Worm (Caenorhabditis elegans) whole organism, young adult: ENCODE data around the gene rnp-4.
A peak's percentile ranks its signal among the peaks of the same experiment; 100 is the strongest.

Experiments used
- C06A6.2 ChIP-seq: fragments of 200-800 bp; sonication (Bioruptor generic); conservative IDR thresholded peaks from 2 replicates; pipeline ENCODE4 v1.3.6; 2022; ENCODE audit warnings: missing genetic modification characterization, missing compliant biosample characterization
- D2030.7 ChIP-seq: fragments of 200-800 bp; sonication (Bioruptor generic); IDR thresholded peaks from 2 replicates; pipeline ENCODE4 v1.3.6; 2022; ENCODE audit warnings: missing genetic modification reagents, missing genetic modification characterization, missing compliant biosample characterization
- Y67H2A.10 ChIP-seq: fragments of 200-800 bp; sonication (Bioruptor generic); conservative IDR thresholded peaks from 2 replicates; pipeline ENCODE4 v1.3.6; 2022; ENCODE audit warnings: missing genetic modification reagents, missing genetic modification characterization, missing compliant biosample characterization
- Y95B8A.8 ChIP-seq: fragments of 200-800 bp; sonication (Bioruptor generic); IDR thresholded peaks from 2 replicates; pipeline ENCODE4 v1.3.6; 2022; ENCODE audit warnings: missing genetic modification reagents, missing genetic modification characterization, missing compliant biosample characterization
- ama-1 ChIP-seq, 3 experiments: fragments of 150-350 bp in 1 of 3; sonication (generic microtip) in 2 of 3; optimal IDR thresholded peaks; 2 replicates each; lab custom pipeline; 2014 to 2018; ENCODE audit warnings: missing biosample characterization in 2 of 3, missing genetic modification characterization in 2 of 3, missing genetic modification reagents in 2 of 3
- aptf-3 ChIP-seq: fragments of 200-800 bp; sonication (Bioruptor generic); IDR thresholded peaks from 2 replicates; pipeline ENCODE4 v1.3.6; 2022; ENCODE audit warnings: missing genetic modification characterization, missing compliant biosample characterization
- athp-1 ChIP-seq: sonication (generic microtip); optimal IDR thresholded peaks from 2 replicates; lab custom pipeline; 2017; ENCODE audit warnings: mild to moderate bottlenecking, missing genetic modification characterization, missing compliant biosample characterization
- attf-6 ChIP-seq: fragments of 200-800 bp; sonication (Bioruptor generic); IDR thresholded peaks from 2 replicates; pipeline ENCODE4 v1.3.6; 2022; ENCODE audit warnings: missing genetic modification reagents, missing genetic modification characterization, missing compliant biosample characterization
- bed-2 ChIP-seq: fragments of 200-800 bp; sonication (Bioruptor generic); IDR thresholded peaks from 2 replicates; pipeline ENCODE4 v1.3.6; 2022; ENCODE audit warnings: missing genetic modification reagents, missing genetic modification characterization, missing compliant biosample characterization
- cebp-2 ChIP-seq: fragments of 200-800 bp; sonication (Bioruptor generic); IDR thresholded peaks from 2 replicates; pipeline ENCODE4 v1.3.6; 2022; ENCODE audit warnings: missing genetic modification characterization, missing compliant biosample characterization
- ceh-100 ChIP-seq: fragments of 200-800 bp; sonication (Bioruptor generic); IDR thresholded peaks from 2 replicates; pipeline ENCODE4 v1.3.6; 2022; ENCODE audit warnings: missing genetic modification reagents, missing genetic modification characterization, missing compliant biosample characterization
- ceh-58 ChIP-seq: fragments of 200-800 bp; sonication (Bioruptor generic); IDR thresholded peaks from 2 replicates; pipeline ENCODE4 v1.3.6; 2022; ENCODE audit warnings: missing genetic modification characterization, missing compliant biosample characterization
- ceh-91 ChIP-seq: fragments of 200-800 bp; sonication (Bioruptor generic); IDR thresholded peaks from 2 replicates; pipeline ENCODE4 v1.3.6; 2022; ENCODE audit warnings: missing genetic modification reagents, missing genetic modification characterization, missing compliant biosample characterization
- dpl-1 ChIP-seq: fragments of 150-350 bp; optimal IDR thresholded peaks from 2 replicates; lab custom pipeline; 2014; ENCODE audit warnings: missing biosample characterization, missing genetic modification reagents, missing genetic modification characterization
- egl-18 ChIP-seq: fragments of 200-800 bp; sonication (Bioruptor generic); IDR thresholded peaks from 2 replicates; pipeline ENCODE4 v1.3.6; 2022; ENCODE audit warnings: missing genetic modification reagents, missing genetic modification characterization, missing compliant biosample characterization
- egl-44 ChIP-seq: fragments of 200-800 bp; sonication (Bioruptor generic); IDR thresholded peaks from 2 replicates; pipeline ENCODE4 v1.3.6; 2022; ENCODE audit warnings: missing genetic modification reagents, missing genetic modification characterization, missing compliant biosample characterization
- gei-17 ChIP-seq: fragments of 200-800 bp; sonication (Bioruptor generic); optimal IDR thresholded peaks from 2 replicates; lab custom pipeline; 2018; ENCODE audit warnings: mild to moderate bottlenecking, missing genetic modification characterization, missing compliant biosample characterization
- hlh-26 ChIP-seq: fragments of 200-800 bp; sonication (Bioruptor generic); conservative IDR thresholded peaks from 2 replicates; pipeline ENCODE4 v1.3.6; 2022; ENCODE audit warnings: missing genetic modification reagents, missing genetic modification characterization, missing compliant biosample characterization
- lin-26 ChIP-seq: fragments of 200-800 bp; sonication (Bioruptor generic); IDR thresholded peaks from 2 replicates; pipeline ENCODE4 v1.3.6; 2022; ENCODE audit warnings: missing genetic modification reagents, missing genetic modification characterization, missing compliant biosample characterization
- lin-40 ChIP-seq: sonication (generic microtip); optimal IDR thresholded peaks from 2 replicates; lab custom pipeline; 2016; ENCODE audit warnings: missing genetic modification characterization, mild to moderate bottlenecking, missing compliant biosample characterization, missing genotype, missing genetic modification reagents
- lin-54 ChIP-seq: fragments of 200-800 bp; sonication (Bioruptor generic); optimal IDR thresholded peaks from 2 replicates; lab custom pipeline; 2018; ENCODE audit warnings: mild to moderate bottlenecking, missing genetic modification characterization, missing compliant biosample characterization
- lsy-27 ChIP-seq: sonication (generic microtip); optimal IDR thresholded peaks from 2 replicates; lab custom pipeline; 2017; ENCODE audit warnings: missing genetic modification characterization, mild to moderate bottlenecking, missing compliant biosample characterization, antibody characterized with exemption, missing genotype, borderline replicate concordance; ENCODE audit not compliant: insufficient read depth
- madf-6 ChIP-seq: fragments of 200-800 bp; sonication (Bioruptor generic); IDR thresholded peaks from 2 replicates; pipeline ENCODE4 v1.3.6; 2022; ENCODE audit warnings: missing genetic modification reagents, missing genetic modification characterization, missing compliant biosample characterization
- madf-8 ChIP-seq: fragments of 200-800 bp; sonication (Bioruptor generic); conservative IDR thresholded peaks from 2 replicates; pipeline ENCODE4 v1.3.6; 2022; ENCODE audit warnings: missing genetic modification reagents, missing genetic modification characterization, missing compliant biosample characterization
- nfya-1 ChIP-seq: sonication (generic microtip); optimal IDR thresholded peaks from 2 replicates; lab custom pipeline; 2017; ENCODE audit warnings: antibody characterized with exemption, missing compliant biosample characterization, missing genetic modification characterization, borderline replicate concordance; ENCODE audit not compliant: insufficient read depth
- nfya-2 ChIP-seq: fragments of 200-800 bp; sonication (Bioruptor generic); IDR thresholded peaks from 2 replicates; pipeline ENCODE4 v1.3.6; 2022; ENCODE audit warnings: missing genetic modification reagents, missing genetic modification characterization, missing compliant biosample characterization
- nfyb-1 ChIP-seq: fragments of 200-800 bp; sonication (Bioruptor generic); IDR thresholded peaks from 2 replicates; pipeline ENCODE4 v1.3.6; 2022; ENCODE audit warnings: missing genetic modification reagents, missing genetic modification characterization, missing compliant biosample characterization
- nhr-120 ChIP-seq: fragments of 200-800 bp; sonication (Bioruptor generic); IDR thresholded peaks from 2 replicates; pipeline ENCODE4 v1.3.6; 2022; ENCODE audit warnings: missing genetic modification characterization, missing compliant biosample characterization
- nhr-80 ChIP-seq: sonication (generic microtip); optimal IDR thresholded peaks from 2 replicates; lab custom pipeline; 2016; ENCODE audit warnings: missing genetic modification characterization, missing compliant biosample characterization
- nhr-90 ChIP-seq: sonication (generic microtip); optimal IDR thresholded peaks from 2 replicates; lab custom pipeline; 2016; ENCODE audit warnings: missing genotype, mild to moderate bottlenecking, missing genetic modification characterization, missing compliant biosample characterization
- pbrm-1 ChIP-seq: fragments of 200-800 bp; sonication (Bioruptor generic); IDR thresholded peaks from 2 replicates; pipeline ENCODE4 v1.3.6; 2022; ENCODE audit warnings: missing genetic modification reagents, missing genetic modification characterization, missing compliant biosample characterization
- rcor-1 ChIP-seq: fragments of 200-800 bp; sonication (Bioruptor generic); IDR thresholded peaks from 2 replicates; pipeline ENCODE4 v1.3.6; 2022; ENCODE audit warnings: missing genetic modification reagents, missing genetic modification characterization, missing compliant biosample characterization
- snpc-1.1 ChIP-seq: sonication (generic microtip); optimal IDR thresholded peaks from 2 replicates; lab custom pipeline; 2017; ENCODE audit warnings: missing genetic modification characterization, mild to moderate bottlenecking, missing compliant biosample characterization, antibody characterized with exemption, moderate library complexity, missing genotype, missing genetic modification reagents; ENCODE audit not compliant: insufficient read depth
- snpc-1.3 ChIP-seq: sonication (generic microtip); optimal IDR thresholded peaks from 2 replicates; lab custom pipeline; 2017; ENCODE audit warnings: missing genetic modification characterization, mild to moderate bottlenecking, missing compliant biosample characterization, antibody characterized with exemption, moderate library complexity, missing genotype, missing genetic modification reagents; ENCODE audit not compliant: insufficient read depth
- snpc-3.4 ChIP-seq: sonication (generic microtip); optimal IDR thresholded peaks from 2 replicates; lab custom pipeline; 2017; ENCODE audit warnings: missing genetic modification characterization, mild to moderate bottlenecking, missing compliant biosample characterization, antibody characterized with exemption, moderate library complexity, missing genotype, missing genetic modification reagents
- snpc-4 ChIP-seq, 5 experiments: fragments of 150-350 bp in 1 of 5; sonication (generic microtip) in 4 of 5; optimal IDR thresholded peaks; 2 replicates each; lab custom pipeline; 2014 to 2018; ENCODE audit warnings: missing genetic modification characterization in 5 of 5, missing biosample characterization in 3 of 5, antibody characterized with exemption in 2 of 5, mild to moderate bottlenecking in 2 of 5, missing compliant biosample characterization in 2 of 5, missing genotype in 2 of 5, moderate library complexity in 2 of 5, missing genetic modification reagents in 1 of 5
- somi-1 ChIP-seq: fragments of 200-800 bp; sonication (Bioruptor generic); optimal IDR thresholded peaks from 2 replicates; lab custom pipeline; 2018; ENCODE audit warnings: mild to moderate bottlenecking, missing genetic modification characterization, missing compliant biosample characterization
- xnd-1 ChIP-seq: sonication (generic microtip); optimal IDR thresholded peaks from 2 replicates; lab custom pipeline; 2016; ENCODE audit warnings: missing genotype, missing genetic modification reagents, missing genetic modification characterization, missing compliant biosample characterization
- zfh-2 ChIP-seq: fragments of 200-800 bp; sonication (Bioruptor generic); conservative IDR thresholded peaks from 2 replicates; pipeline ENCODE4 v1.3.6; 2022; ENCODE audit warnings: missing genetic modification reagents, missing genetic modification characterization, missing compliant biosample characterization
- zim-3 ChIP-seq: sonication (generic microtip); optimal IDR thresholded peaks from 2 replicates; lab custom pipeline; 2017; ENCODE audit warnings: mild to moderate bottlenecking, missing genetic modification characterization, moderate library complexity, missing compliant biosample characterization
- ztf-25 ChIP-seq: fragments of 200-800 bp; sonication (Bioruptor generic); IDR thresholded peaks from 2 replicates; pipeline ENCODE4 v1.3.6; 2022; ENCODE audit warnings: missing genetic modification reagents, missing genetic modification characterization, missing compliant biosample characterization
- ztf-26 ChIP-seq: sonication (generic microtip); optimal IDR thresholded peaks from 2 replicates; lab custom pipeline; 2017; ENCODE audit warnings: missing genetic modification characterization, missing compliant biosample characterization
- ztf-28 ChIP-seq: fragments of 200-800 bp; sonication (Bioruptor generic); IDR thresholded peaks from 2 replicates; pipeline ENCODE4 v1.3.6; 2022; ENCODE audit warnings: missing genetic modification reagents, missing genetic modification characterization, missing compliant biosample characterization
- ztf-3 ChIP-seq: fragments of 200-800 bp; sonication (Bioruptor generic); optimal IDR thresholded peaks from 2 replicates; lab custom pipeline; 2018; ENCODE audit warnings: mild to moderate bottlenecking, missing genetic modification characterization, missing compliant biosample characterization

The rnp-4 gene

ce11 chrIII:4428797-4429196 is 22.7 kb downstream of the rnp-4 start (continued):
- TF ChIP-seq hlh-26 (GFP tag; lab: Robert Waterston, UW) = no peak
- no peak for TF ChIP-seq Y67H2A.10
- no peak for TF ChIP-seq somi-1
- TF ChIP-seq snpc-4 (GFP tag; optimal IDR thresholded peaks at IDR 0.05; lab: Kevin White, UChicago) = no peak
- TF ChIP-seq snpc-4 (tag; optimal IDR thresholded peaks at IDR 0.05; lab: Kevin White, UChicago) = peak; percentile 7 to 87 (median 58)
- no peak for TF ChIP-seq ama-1 (optimal IDR thresholded peaks at IDR 0.05; lab: Kevin White, UChicago)
- peak in 1 of 2 experiments; percentile 64 for TF ChIP-seq ama-1 (GFP tag; optimal IDR thresholded peaks at IDR 0.05; lab: Kevin White, UChicago)
- no peak for TF ChIP-seq ztf-25 (GFP tag; lab: Robert Waterston, UW)
- TF ChIP-seq lin-40 (tag; lab: Kevin White, UChicago) = no peak
- peak; percentile 61 for TF ChIP-seq madf-8 (GFP tag; lab: Robert Waterston, UW)
- TF ChIP-seq D2030.7 (GFP tag; lab: Robert Waterston, UW) = peak; percentile 67
- TF ChIP-seq lsy-27 (tag; lab: Kevin White, UChicago) = no peak
- no peak for TF ChIP-seq nfya-1
- peak; percentile 73 for TF ChIP-seq nfyb-1 (GFP tag; lab: Robert Waterston, UW)
- no peak for TF ChIP-seq gei-17 (GFP tag; lab: Kevin White, UChicago)
- 0 out of 2 replicates have a peak, but pooled peaks have one; percentile 57 for TF ChIP-seq ceh-58 (GFP tag; lab: Robert Waterston, UW)
- TF ChIP-seq ceh-100 (GFP tag; lab: Robert Waterston, UW) = no peak
- TF ChIP-seq ceh-91 (GFP tag; lab: Robert Waterston, UW) = no peak
- no peak for TF ChIP-seq nhr-120 (GFP tag; lab: Robert Waterston, UW)
- no peak for TF ChIP-seq ztf-26
- TF ChIP-seq zfh-2 (GFP tag; lab: Robert Waterston, UW) = peak; percentile 34; the same call in 1 of the 2 replicates
- no peak for TF ChIP-seq ztf-3 (GFP tag; lab: Kevin White, UChicago)
- TF ChIP-seq attf-6 (GFP tag; lab: Robert Waterston, UW) = no peak
- no peak for TF ChIP-seq nfya-2 (GFP tag; lab: Robert Waterston, UW)
- 0 out of 2 replicates have a peak, but pooled peaks have one; percentile 17 for TF ChIP-seq rcor-1 (GFP tag; lab: Robert Waterston, UW)
- peak; percentile 68; the same call in 1 of the 2 replicates for TF ChIP-seq egl-44 (GFP tag; lab: Robert Waterston, UW)
- peak; percentile 46 for TF ChIP-seq zim-3 (tag; lab: Kevin White, UChicago)
- TF ChIP-seq C06A6.2 = no peak
- TF ChIP-seq bed-2 = no peak
- TF ChIP-seq cebp-2 (GFP tag; lab: Robert Waterston, UW) = no peak
- TF ChIP-seq snpc-1.1 (tag; lab: Kevin White, UChicago) = peak; percentile 57
- peak; percentile 42; the same call in 1 of the 2 replicates for TF ChIP-seq pbrm-1
- TF ChIP-seq egl-18 (GFP tag; lab: Robert Waterston, UW) = no peak
- no peak for TF ChIP-seq ztf-28 (GFP tag; lab: Robert Waterston, UW)

ce11 chrIII:4429402-4429801 is 23.3 kb downstream of the rnp-4 start, which contains the start of gene C28A5.6:
Gene C28A5.6, minus strand, starts transcription at chrIII:4429502.
- no peak for TF ChIP-seq nhr-80

DNA sequence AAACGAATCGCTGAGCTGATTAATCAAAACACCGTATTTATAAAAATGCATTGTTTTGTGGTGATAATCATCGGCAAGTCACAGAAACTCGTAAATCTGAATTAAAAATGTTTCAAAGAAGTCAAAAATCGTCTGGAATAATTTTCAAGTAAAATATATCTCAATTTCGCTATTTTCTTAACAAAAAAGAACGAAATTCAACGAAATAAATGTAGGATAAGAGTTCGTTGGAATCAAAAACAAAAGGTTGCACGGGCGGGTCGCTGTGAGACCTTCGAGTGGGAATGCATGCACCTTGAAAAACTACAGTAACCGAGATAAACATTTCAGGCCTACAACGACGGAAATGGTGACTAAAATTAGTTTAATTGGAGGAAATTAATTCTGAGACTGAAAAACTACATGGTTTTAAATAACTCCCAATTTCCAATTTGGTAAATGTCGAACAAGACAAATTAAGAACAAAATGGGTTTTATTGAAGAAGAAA is 28.3 kb downstream of the rnp-4 start, which contains the start of gene C28A5.1:
C28A5.1 (minus strand) TSS at position 51 of the 488 bp plus-strand sequence.
- TF ChIP-seq ceh-58 (GFP tag; lab: Robert Waterston, UW) (no peak), madf-6 (GFP tag; lab: Robert Waterston, UW) (peak; percentile 97), snpc-1.3 (peak; percentile 81), xnd-1 (peak; percentile 91), athp-1 (no peak), dpl-1 (GFP tag; lab: Kevin White, UChicago) (peak; percentile 44), aptf-3 (no peak), D2030.7 (GFP tag; lab: Robert Waterston, UW) (peak; percentile 91), nhr-90 (no peak), madf-8 (GFP tag; lab: Robert Waterston, UW) (peak; percentile 96), snpc-1.1 (tag; lab: Kevin White, UChicago) (peak; percentile 48), Y95B8A.8 (0 out of 2 replicates have a peak, but pooled peaks have one; percentile 63), snpc-3.4 (tag; lab: Kevin White, UChicago) (peak; percentile 90), lin-54 (GFP tag; lab: Kevin White, UChicago) (peak; percentile 41), lin-26 (GFP tag; lab: Robert Waterston, UW) (no peak)
